Worm (Caenorhabditis elegans) whole organism, early embryonic: ENCODE results near the gene F31A3.5.

ENCODE experiments used
- ama-1 ChIP-seq: fragments of 150-350 bp; optimal IDR thresholded peaks from 2 replicates; lab custom pipeline; 2014
- ceh-13 ChIP-seq: fragments of 200-800 bp; sonication (Bioruptor generic); optimal IDR thresholded peaks from 2 replicates; lab custom pipeline; 2018; ENCODE audit warnings: mild to moderate bottlenecking, missing genetic modification characterization, missing compliant biosample characterization
- ceh-36 ChIP-seq: sonication (generic microtip); optimal IDR thresholded peaks from 2 replicates; lab custom pipeline; 2016; ENCODE audit warnings: missing genetic modification characterization, inconsistent platforms, missing compliant biosample characterization
- ets-7 ChIP-seq: sonication (generic microtip); optimal IDR thresholded peaks from 2 replicates; lab custom pipeline; 2016; ENCODE audit warnings: missing genotype, missing genetic modification characterization, missing compliant biosample characterization
- hmg-4 ChIP-seq: fragments of 200-800 bp; sonication (Bioruptor generic); optimal IDR thresholded peaks from 2 replicates; lab custom pipeline; 2018; ENCODE audit warnings: mild to moderate bottlenecking, missing genetic modification characterization, missing compliant biosample characterization
- hnd-1 ChIP-seq: sonication (generic microtip); optimal IDR thresholded peaks from 2 replicates; lab custom pipeline; 2016; ENCODE audit warnings: missing genetic modification characterization, missing compliant biosample characterization
- scrt-1 ChIP-seq: fragments of 200-800 bp; sonication (Bioruptor generic); IDR thresholded peaks from 2 replicates; pipeline ENCODE4 v1.3.6; 2022; ENCODE audit warnings: missing genetic modification characterization, missing compliant biosample characterization
- sea-1 ChIP-seq: fragments of 200-800 bp; sonication (Bioruptor generic); conservative IDR thresholded peaks from 2 replicates; pipeline ENCODE4 v1.3.6; 2022; ENCODE audit warnings: missing genetic modification characterization, missing compliant biosample characterization
- tbx-11 ChIP-seq: fragments of 200-800 bp; sonication (Bioruptor generic); IDR thresholded peaks from 2 replicates; pipeline ENCODE4 v1.3.6; 2022; ENCODE audit warnings: missing genetic modification characterization, missing compliant biosample characterization
- tbx-37 ChIP-seq: fragments of 200-800 bp; sonication (Bioruptor generic); conservative IDR thresholded peaks from 2 replicates; pipeline ENCODE4 v1.3.6; 2022; ENCODE audit warnings: missing genetic modification reagents, missing genetic modification characterization, missing compliant biosample characterization

- TF ChIP-seq hnd-1 (tag; lab: Kevin White, UChicago): no peak
- no peak for TF ChIP-seq ets-7 (tag; lab: Kevin White, UChicago)
- no peak for TF ChIP-seq tbx-37 (GFP tag; lab: Robert Waterston, UW)
- TF ChIP-seq sea-1 (GFP tag; lab: Robert Waterston, UW): no peak
- TF ChIP-seq tbx-11 (GFP tag; lab: Robert Waterston, UW): no peak
- TF ChIP-seq ceh-13 (GFP tag; lab: Kevin White, UChicago): no peak
- TF ChIP-seq ama-1 (lab: Kevin White, UChicago): no peak
- TF ChIP-seq scrt-1 (GFP tag; lab: Robert Waterston, UW): no peak
- TF ChIP-seq hmg-4: no peak
- no peak for TF ChIP-seq ceh-36
Measured at ce11 chrX:17514422-17514821, 49.0 kb downstream of the F31A3.5 start.
